Worm (Caenorhabditis elegans) whole organism, mixed stage, embryonic: Measurements from ENCODE around the gene dct-12.

Experiments
- M03D4.4 ChIP-seq: sonication (generic microtip); optimal IDR thresholded peaks from 2 replicates; lab custom pipeline; 2017; ENCODE audit warnings: mild to moderate bottlenecking, missing genetic modification characterization, missing compliant biosample characterization
- bed-3 ChIP-seq: fragments of 200-800 bp; sonication (Bioruptor generic); optimal IDR thresholded peaks from 3 replicates; lab custom pipeline; 2018; ENCODE audit warnings: mild to moderate bottlenecking, missing genetic modification characterization, moderate library complexity, missing compliant biosample characterization
- blmp-1 ChIP-seq: fragments of 150-350 bp; optimal IDR thresholded peaks from 2 replicates; lab custom pipeline; 2014; ENCODE audit warnings: missing biosample characterization, missing genetic modification characterization
- ceh-43 ChIP-seq: fragments of 200-800 bp; sonication (Bioruptor generic); optimal IDR thresholded peaks from 2 replicates; lab custom pipeline; 2018; ENCODE audit warnings: mild to moderate bottlenecking, missing genetic modification characterization, moderate library complexity, missing compliant biosample characterization
- ces-1 ChIP-seq: fragments of 150-350 bp; optimal IDR thresholded peaks from 2 replicates; lab custom pipeline; 2014; ENCODE audit warnings: missing biosample characterization, missing genetic modification reagents, missing genetic modification characterization
- cnd-1 ChIP-seq: fragments of 200-800 bp; sonication (Bioruptor generic); optimal IDR thresholded peaks from 2 replicates; lab custom pipeline; 2018; ENCODE audit warnings: mild to moderate bottlenecking, missing genetic modification characterization, missing compliant biosample characterization
- drap-1 ChIP-seq: fragments of 200-800 bp; sonication (Bioruptor generic); optimal IDR thresholded peaks from 3 replicates; lab custom pipeline; 2018; ENCODE audit warnings: mild to moderate bottlenecking, missing genetic modification characterization, missing compliant biosample characterization
- elt-1 ChIP-seq: sonication (generic microtip); optimal IDR thresholded peaks from 2 replicates; lab custom pipeline; 2017; ENCODE audit warnings: missing genetic modification characterization, mild to moderate bottlenecking, missing compliant biosample characterization, antibody characterized with exemption, moderate library complexity, borderline replicate concordance; ENCODE audit not compliant: insufficient read depth
- elt-3 ChIP-seq: fragments of 150-350 bp; optimal IDR thresholded peaks from 2 replicates; lab custom pipeline; 2014; ENCODE audit warnings: missing biosample characterization, missing genetic modification characterization
- flh-1 ChIP-seq: fragments of 200-800 bp; sonication (Bioruptor generic); optimal IDR thresholded peaks from 2 replicates; lab custom pipeline; 2018; ENCODE audit warnings: mild to moderate bottlenecking, missing genetic modification characterization, moderate library complexity, missing compliant biosample characterization
- hlh-1 ChIP-seq: fragments of 150-350 bp; optimal IDR thresholded peaks from 2 replicates; lab custom pipeline; 2014; ENCODE audit warnings: missing biosample characterization, missing genetic modification reagents, missing genetic modification characterization
- lin-13 ChIP-seq: fragments of 150-350 bp; optimal IDR thresholded peaks from 2 replicates; lab custom pipeline; 2014; ENCODE audit warnings: missing biosample characterization, missing genetic modification characterization
- lin-32 ChIP-seq: fragments of 200-800 bp; sonication (Bioruptor generic); optimal IDR thresholded peaks from 2 replicates; lab custom pipeline; 2018; ENCODE audit warnings: mild to moderate bottlenecking, missing genetic modification characterization, missing compliant biosample characterization
- lsy-2 ChIP-seq: fragments of 150-350 bp; optimal IDR thresholded peaks from 2 replicates; lab custom pipeline; 2014; ENCODE audit warnings: missing biosample characterization, missing genetic modification characterization
- mab-5 ChIP-seq: fragments of 150-350 bp; optimal IDR thresholded peaks from 2 replicates; lab custom pipeline; 2014; ENCODE audit warnings: missing biosample characterization, missing genetic modification characterization
- mep-1 ChIP-seq: fragments of 150-350 bp; optimal IDR thresholded peaks from 2 replicates; lab custom pipeline; 2017; ENCODE audit warnings: missing biosample characterization, missing genetic modification reagents, missing genetic modification characterization, inconsistent platforms
- mls-2 ChIP-seq: sonication (generic microtip); optimal IDR thresholded peaks from 2 replicates; lab custom pipeline; 2016; ENCODE audit warnings: mild to moderate bottlenecking, missing genetic modification characterization, moderate library complexity, missing compliant biosample characterization
- nhr-12 ChIP-seq: fragments of 150-350 bp; optimal IDR thresholded peaks from 2 replicates; lab custom pipeline; 2014; ENCODE audit warnings: missing biosample characterization, missing genetic modification characterization
- nhr-2 ChIP-seq: fragments of 150-350 bp; optimal IDR thresholded peaks from 2 replicates; lab custom pipeline; 2014; ENCODE audit warnings: missing biosample characterization, missing genetic modification characterization
- nhr-237 ChIP-seq: fragments of 150-350 bp; optimal IDR thresholded peaks from 2 replicates; lab custom pipeline; 2014; ENCODE audit warnings: missing biosample characterization, missing genetic modification characterization
- nhr-28 ChIP-seq: fragments of 150-350 bp; optimal IDR thresholded peaks from 2 replicates; lab custom pipeline; 2014; ENCODE audit warnings: missing biosample characterization, missing genetic modification characterization
- nhr-76 ChIP-seq: sonication (generic microtip); optimal IDR thresholded peaks from 2 replicates; lab custom pipeline; 2017; ENCODE audit warnings: missing biosample characterization, missing genetic modification characterization
- pha-4 ChIP-seq: fragments of 150-350 bp; optimal IDR thresholded peaks from 2 replicates; lab custom pipeline; 2018; ENCODE audit warnings: missing biosample characterization, missing genetic modification reagents, missing genetic modification characterization
- sem-2 ChIP-seq: fragments of 200-800 bp; sonication (Bioruptor generic); optimal IDR thresholded peaks from 2 replicates; lab custom pipeline; 2018; ENCODE audit warnings: mild to moderate bottlenecking, missing genetic modification characterization, missing compliant biosample characterization
- snpc-4 ChIP-seq: fragments of 150-350 bp; optimal IDR thresholded peaks from 2 replicates; lab custom pipeline; 2014; ENCODE audit warnings: missing biosample characterization, missing genetic modification characterization
- sptf-1 ChIP-seq: sonication (generic microtip); optimal IDR thresholded peaks from 2 replicates; lab custom pipeline; 2017; ENCODE audit warnings: mild to moderate bottlenecking, missing genetic modification characterization, moderate library complexity, missing compliant biosample characterization
- tbx-8 ChIP-seq: fragments of 200-800 bp; sonication (Bioruptor generic); optimal IDR thresholded peaks from 2 replicates; lab custom pipeline; 2018; ENCODE audit warnings: mild to moderate bottlenecking, missing genetic modification characterization, moderate library complexity, missing compliant biosample characterization
- unc-120 ChIP-seq: sonication (generic microtip); optimal IDR thresholded peaks from 2 replicates; lab custom pipeline; 2017; ENCODE audit warnings: missing genetic modification characterization, missing compliant biosample characterization; ENCODE audit not compliant: poor library complexity, severe bottlenecking
- unc-39 ChIP-seq: fragments of 150-350 bp; optimal IDR thresholded peaks from 2 replicates; lab custom pipeline; 2014; ENCODE audit warnings: missing biosample characterization, missing genetic modification characterization
- unc-62 ChIP-seq: fragments of 150-350 bp; optimal IDR thresholded peaks from 2 replicates; lab custom pipeline; 2014; ENCODE audit warnings: missing biosample characterization, missing genetic modification reagents, missing genetic modification characterization
- zip-8 ChIP-seq: fragments of 150-350 bp; optimal IDR thresholded peaks from 2 replicates; lab custom pipeline; 2014; ENCODE audit warnings: missing biosample characterization, missing genetic modification characterization
- ztf-11 ChIP-seq: fragments of 150-350 bp; optimal IDR thresholded peaks from 2 replicates; lab custom pipeline; 2014; ENCODE audit warnings: missing biosample characterization, missing genetic modification characterization

The dct-12 gene

ce11 chrII:12432356-12432755 is at the start of gene dct-12:
Gene dct-12, minus strand, starts transcription at chrII:12432456.
- TF ChIP-seq lin-13 (tag; lab: Kevin White, UChicago) = no peak
- TF ChIP-seq mep-1 (tag; lab: Kevin White, UChicago) = no peak
- TF ChIP-seq zip-8 (tag; lab: Kevin White, UChicago) = no peak
- no peak for TF ChIP-seq sptf-1 (tag; lab: Kevin White, UChicago)
- TF ChIP-seq drap-1 (GFP tag; lab: Kevin White, UChicago) = no peak
- no peak for TF ChIP-seq flh-1 (GFP tag; lab: Kevin White, UChicago)
- no peak for TF ChIP-seq mls-2 (tag; lab: Kevin White, UChicago)
- TF ChIP-seq ces-1 (GFP tag; lab: Kevin White, UChicago) = no peak
- TF ChIP-seq lsy-2 = no peak
- no peak for TF ChIP-seq snpc-4 (tag; lab: Kevin White, UChicago)
- TF ChIP-seq sem-2 (GFP tag; lab: Kevin White, UChicago) = no peak

ce11 chrII:12481645-12482044 is 49.4 kb upstream of the dct-12 start:
- no peak for TF ChIP-seq bed-3 (GFP tag; lab: Kevin White, UChicago)
- TF ChIP-seq mep-1 (tag; lab: Kevin White, UChicago) = no peak
- no peak for TF ChIP-seq elt-1 (tag; lab: Kevin White, UChicago)
- no peak for TF ChIP-seq nhr-28 (tag; lab: Kevin White, UChicago)
- TF ChIP-seq ztf-11 (tag; lab: Kevin White, UChicago) = no peak
- TF ChIP-seq unc-39 (tag; lab: Kevin White, UChicago) = no peak
- no peak for TF ChIP-seq pha-4
- TF ChIP-seq nhr-2 (tag; lab: Kevin White, UChicago) = no peak
- no peak for TF ChIP-seq blmp-1
- TF ChIP-seq sem-2 (GFP tag; lab: Kevin White, UChicago) = no peak
- TF ChIP-seq flh-1 (GFP tag; lab: Kevin White, UChicago) = no peak
- TF ChIP-seq nhr-76 (tag; lab: Kevin White, UChicago) = no peak
- TF ChIP-seq, all 35 proteins: peak for 0

- no peak for TF ChIP-seq M03D4.4 (tag; lab: Kevin White, UChicago)
- TF ChIP-seq elt-1 (tag; lab: Kevin White, UChicago) = no peak
- TF ChIP-seq unc-120 = no peak
- no peak for TF ChIP-seq nhr-237
- TF ChIP-seq nhr-12 (tag; lab: Kevin White, UChicago) = no peak
- no peak for TF ChIP-seq hlh-1 (tag; lab: Kevin White, UChicago)
- no peak for TF ChIP-seq lin-32 (GFP tag; lab: Kevin White, UChicago)
- TF ChIP-seq mab-5 (tag; lab: Kevin White, UChicago) = no peak
- TF ChIP-seq elt-3 (tag; lab: Kevin White, UChicago) = no peak
- TF ChIP-seq cnd-1 (tag; lab: Kevin White, UChicago) = no peak
- no peak for TF ChIP-seq tbx-8
- TF ChIP-seq mep-1 (tag; lab: Kevin White, UChicago) = no peak
These were observed 48.6 kb upstream of the dct-12 start, which contains the start of gene arrd-9 for ce11 chrII:12480811-12481210. Gene arrd-9, minus strand, starts transcription at chrII:12480911.

- no peak for TF ChIP-seq elt-1 (tag; lab: Kevin White, UChicago)
- no peak for TF ChIP-seq drap-1 (GFP tag; lab: Kevin White, UChicago)
- no peak for TF ChIP-seq snpc-4 (tag; lab: Kevin White, UChicago)
- no peak for TF ChIP-seq mep-1 (tag; lab: Kevin White, UChicago)
- no peak for TF ChIP-seq unc-120
- TF ChIP-seq unc-62 = no peak
- no peak for TF ChIP-seq bed-3 (GFP tag; lab: Kevin White, UChicago)
- no peak for TF ChIP-seq mab-5 (tag; lab: Kevin White, UChicago)
- TF ChIP-seq ceh-43 (GFP tag; lab: Kevin White, UChicago) = no peak
These were observed 41.1 kb upstream of the dct-12 start, which contains the start of gene srg-17 for ce11 chrII:12473406-12473805. Gene srg-17, plus strand, starts transcription at chrII:12473706.
